Worm (Caenorhabditis elegans) whole organism, L4/young adult: ENCODE measurements around the gene mrps-10.

Source experiments
- W03F9.2 ChIP-seq: fragments of 150-350 bp; optimal IDR thresholded peaks from 2 replicates; lab custom pipeline; 2014; ENCODE audit warnings: missing biosample characterization, missing genetic modification characterization
- dao-5 ChIP-seq: sonication (generic microtip); optimal IDR thresholded peaks from 2 replicates; lab custom pipeline; 2016; ENCODE audit warnings: missing genotype, missing genetic modification characterization, moderate library complexity, missing compliant biosample characterization
- him-1 ChIP-seq: sonication (generic microtip); optimal IDR thresholded peaks from 2 replicates; lab custom pipeline; 2016; ENCODE audit warnings: missing genotype, missing genetic modification reagents, missing genetic modification characterization, missing compliant biosample characterization

DNA sequence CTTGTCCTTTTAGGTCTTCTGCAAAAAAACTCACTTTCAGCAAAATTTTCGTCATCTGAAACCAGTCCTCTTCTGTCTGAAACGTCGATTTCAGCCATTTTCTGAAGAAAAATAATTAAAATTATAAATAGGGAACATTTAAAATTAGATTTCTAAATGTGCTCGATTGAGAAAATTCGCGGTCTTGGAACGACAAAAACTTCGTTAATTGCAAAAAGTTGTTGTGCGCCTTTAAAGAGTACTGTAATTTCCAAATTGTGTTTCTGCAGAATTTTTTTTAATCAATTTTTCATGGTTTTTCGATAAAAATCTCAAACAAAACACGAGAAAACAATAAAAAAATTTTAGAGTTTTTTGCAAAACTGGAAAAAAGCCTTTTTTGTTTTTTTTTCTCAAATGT, 40.5 kb downstream of the mrps-10 start, which contains the start of gene ttm-1:
- no peak for TF ChIP-seq him-1 (tag; lab: Kevin White, UChicago)
- TF ChIP-seq W03F9.2 (tag; lab: Kevin White, UChicago): no peak
- TF ChIP-seq dao-5 (tag; lab: Kevin White, UChicago): no peak
